Worm (Caenorhabditis elegans) whole organism, L1 larva: ENCODE results near the gene ZK666.14.

Experiments
- C04F5.9 ChIP-seq: sonication (generic microtip); optimal IDR thresholded peaks from 2 replicates; lab custom pipeline; 2016; ENCODE audit warnings: missing genetic modification characterization, missing compliant biosample characterization
- C16A3.4 ChIP-seq: fragments of 150-350 bp; optimal IDR thresholded peaks from 2 replicates; lab custom pipeline; 2014; ENCODE audit warnings: missing biosample characterization, missing genetic modification characterization
- aha-1 ChIP-seq: fragments of 150-350 bp; optimal IDR thresholded peaks from 2 replicates; lab custom pipeline; 2014; ENCODE audit warnings: missing biosample characterization, missing genetic modification characterization
- alr-1 ChIP-seq: fragments of 200-800 bp; sonication (Bioruptor generic); optimal IDR thresholded peaks from 2 replicates; lab custom pipeline; 2018; ENCODE audit warnings: borderline replicate concordance, mild to moderate bottlenecking, missing genetic modification characterization, missing compliant biosample characterization
- ceh-63 ChIP-seq: fragments of 200-800 bp; sonication (Bioruptor generic); optimal IDR thresholded peaks from 2 replicates; lab custom pipeline; 2018; ENCODE audit warnings: mild to moderate bottlenecking, missing genetic modification characterization, missing compliant biosample characterization
- ceh-8 ChIP-seq: fragments of 200-800 bp; sonication (Bioruptor generic); optimal IDR thresholded peaks from 2 replicates; lab custom pipeline; 2018; ENCODE audit warnings: mild to moderate bottlenecking, missing genetic modification characterization, moderate library complexity, missing compliant biosample characterization
- ceh-88 ChIP-seq: fragments of 200-800 bp; sonication (Bioruptor generic); IDR thresholded peaks from 2 replicates; pipeline ENCODE4 v1.3.6; 2022; ENCODE audit warnings: missing genetic modification characterization, missing compliant biosample characterization
- dsc-1 ChIP-seq: sonication (generic microtip); optimal IDR thresholded peaks from 2 replicates; lab custom pipeline; 2016; ENCODE audit warnings: mild to moderate bottlenecking, missing genetic modification characterization, missing compliant biosample characterization
- elt-3 ChIP-seq, 6 experiments: fragments of 150-350 bp in 1 of 6; sonication (generic microtip); optimal IDR thresholded peaks; 2 replicates each; lab custom pipeline; 2017 to 2018; ENCODE audit warnings: missing biosample characterization in 6 of 6, missing genetic modification characterization in 6 of 6, inconsistent platforms in 1 of 6
- ets-5 ChIP-seq: fragments of 200-800 bp; sonication (Bioruptor generic); IDR thresholded peaks from 2 replicates; pipeline ENCODE4 v1.3.6; 2022; ENCODE audit warnings: missing genetic modification characterization, missing compliant biosample characterization
- fkh-10 ChIP-seq: sonication (generic microtip); optimal IDR thresholded peaks from 2 replicates; lab custom pipeline; 2017; ENCODE audit warnings: missing biosample characterization, missing genetic modification reagents, missing genetic modification characterization
- fkh-4 ChIP-seq: sonication (generic microtip); optimal IDR thresholded peaks from 2 replicates; lab custom pipeline; 2016; ENCODE audit warnings: missing compliant biosample characterization, missing genetic modification characterization, borderline replicate concordance
- fkh-8 ChIP-seq: sonication (generic microtip); optimal IDR thresholded peaks from 2 replicates; lab custom pipeline; 2016; ENCODE audit warnings: mild to moderate bottlenecking, missing genetic modification characterization, missing compliant biosample characterization
- fos-1 ChIP-seq: fragments of 150-350 bp; optimal IDR thresholded peaks from 2 replicates; lab custom pipeline; 2014; ENCODE audit warnings: missing biosample characterization, missing genetic modification characterization
- hlh-17 ChIP-seq: fragments of 200-800 bp; sonication (Bioruptor generic); optimal IDR thresholded peaks from 2 replicates; lab custom pipeline; 2018; ENCODE audit warnings: missing genetic modification characterization, mild to moderate bottlenecking, missing compliant biosample characterization, moderate library complexity, borderline replicate concordance
- jun-1 ChIP-seq: fragments of 150-350 bp; optimal IDR thresholded peaks from 2 replicates; lab custom pipeline; 2014; ENCODE audit warnings: missing biosample characterization, missing genetic modification reagents, missing genetic modification characterization
- lin-14 ChIP-seq: fragments of 200-800 bp; sonication (Bioruptor generic); optimal IDR thresholded peaks from 2 replicates; lab custom pipeline; 2018; ENCODE audit warnings: mild to moderate bottlenecking, missing genetic modification characterization, moderate library complexity, missing compliant biosample characterization
- lin-15B ChIP-seq: fragments of 150-350 bp; sonication (generic microtip); optimal IDR thresholded peaks from 3 replicates; lab custom pipeline; 2014; ENCODE audit warnings: missing biosample characterization, missing genetic modification characterization
- lin-35 ChIP-seq, 2 experiments: fragments of 150-350 bp; optimal IDR thresholded peaks; 2 replicates each; lab custom pipeline; 2014; ENCODE audit warnings: missing biosample characterization in 2 of 2, missing genetic modification characterization in 2 of 2, missing genetic modification reagents in 2 of 2
- lin-39 ChIP-seq: fragments of 150-350 bp; optimal IDR thresholded peaks from 2 replicates; lab custom pipeline; 2014; ENCODE audit warnings: missing biosample characterization, missing genetic modification reagents, missing genetic modification characterization
- lir-3 ChIP-seq: sonication (generic microtip); optimal IDR thresholded peaks from 2 replicates; lab custom pipeline; 2016; ENCODE audit warnings: mild to moderate bottlenecking, missing genetic modification characterization, moderate library complexity, missing compliant biosample characterization; ENCODE audit not compliant: poor library complexity
- lsy-2 ChIP-seq, 2 experiments: fragments of 150-350 bp; optimal IDR thresholded peaks; 2 replicates each; lab custom pipeline; 2014; ENCODE audit warnings: missing biosample characterization in 2 of 2, missing genetic modification characterization in 2 of 2
- mab-9 ChIP-seq: fragments of 200-800 bp; sonication (Bioruptor generic); IDR thresholded peaks from 2 replicates; pipeline ENCODE4 v1.3.6; 2022; ENCODE audit warnings: missing genetic modification reagents, missing genetic modification characterization, missing compliant biosample characterization
- mef-2 ChIP-seq: fragments of 150-350 bp; optimal IDR thresholded peaks from 2 replicates; lab custom pipeline; 2014; ENCODE audit warnings: missing biosample characterization, missing genetic modification characterization
- nhr-20 ChIP-seq: sonication (generic microtip); optimal IDR thresholded peaks from 2 replicates; lab custom pipeline; 2016; ENCODE audit warnings: mild to moderate bottlenecking, missing genetic modification characterization, missing compliant biosample characterization
- nhr-47 ChIP-seq: sonication (generic microtip); optimal IDR thresholded peaks from 2 replicates; lab custom pipeline; 2016; ENCODE audit warnings: mild to moderate bottlenecking, missing genetic modification characterization, moderate library complexity, missing compliant biosample characterization
- nhr-71 ChIP-seq: sonication (generic microtip); optimal IDR thresholded peaks from 2 replicates; lab custom pipeline; 2016; ENCODE audit warnings: mild to moderate bottlenecking, missing genetic modification characterization, moderate library complexity, missing compliant biosample characterization
- nhr-76 ChIP-seq: sonication (generic microtip); optimal IDR thresholded peaks from 2 replicates; lab custom pipeline; 2017; ENCODE audit warnings: missing biosample characterization, missing genetic modification characterization
- nhr-84 ChIP-seq: sonication (generic microtip); optimal IDR thresholded peaks from 2 replicates; lab custom pipeline; 2017; ENCODE audit warnings: missing biosample characterization, missing genetic modification characterization
- pag-3 ChIP-seq: sonication (generic microtip); optimal IDR thresholded peaks from 2 replicates; lab custom pipeline; 2017; ENCODE audit warnings: missing genetic modification characterization, mild to moderate bottlenecking, missing compliant biosample characterization, antibody characterized with exemption, borderline replicate concordance; ENCODE audit not compliant: insufficient read depth
- pax-3 ChIP-seq: fragments of 200-800 bp; sonication (Bioruptor generic); optimal IDR thresholded peaks from 2 replicates; lab custom pipeline; 2018; ENCODE audit warnings: mild to moderate bottlenecking, missing genetic modification characterization, moderate library complexity, missing compliant biosample characterization
- pqm-1 ChIP-seq: sonication (generic microtip); optimal IDR thresholded peaks from 3 replicates; lab custom pipeline; 2017; ENCODE audit warnings: missing biosample characterization, missing genetic modification characterization
- snpc-4 ChIP-seq: fragments of 150-350 bp; optimal IDR thresholded peaks from 2 replicates; lab custom pipeline; 2014; ENCODE audit warnings: missing biosample characterization, missing genetic modification characterization
- sptf-1 ChIP-seq: fragments of 150-350 bp; optimal IDR thresholded peaks from 2 replicates; lab custom pipeline; 2014; ENCODE audit warnings: missing biosample characterization, missing genetic modification characterization
- swsn-7 ChIP-seq: sonication (generic microtip); optimal IDR thresholded peaks from 2 replicates; lab custom pipeline; 2016; ENCODE audit warnings: missing genetic modification characterization, missing compliant biosample characterization
- tbx-2 ChIP-seq: sonication (generic microtip); optimal IDR thresholded peaks from 2 replicates; lab custom pipeline; 2016; ENCODE audit warnings: missing genetic modification characterization, missing compliant biosample characterization
- tlp-1 ChIP-seq: fragments of 150-350 bp; optimal IDR thresholded peaks from 2 replicates; lab custom pipeline; 2014; ENCODE audit warnings: missing biosample characterization, missing genetic modification characterization
- unc-130 ChIP-seq: fragments of 150-350 bp; optimal IDR thresholded peaks from 2 replicates; lab custom pipeline; 2017; ENCODE audit warnings: missing biosample characterization, missing genetic modification characterization, inconsistent platforms
- unc-30 ChIP-seq: sonication (generic microtip); optimal IDR thresholded peaks from 2 replicates; lab custom pipeline; 2017; ENCODE audit warnings: missing biosample characterization, missing genetic modification characterization
- unc-62 ChIP-seq: fragments of 150-350 bp; optimal IDR thresholded peaks from 2 replicates; lab custom pipeline; 2014; ENCODE audit warnings: missing biosample characterization, missing genetic modification reagents, missing genetic modification characterization
- unc-86 ChIP-seq: sonication (generic microtip); optimal IDR thresholded peaks from 2 replicates; lab custom pipeline; 2016; ENCODE audit warnings: missing genetic modification characterization, missing compliant biosample characterization
- unc-98 ChIP-seq: fragments of 200-800 bp; sonication (Bioruptor generic); IDR thresholded peaks from 2 replicates; pipeline ENCODE4 v1.3.6; 2022; ENCODE audit warnings: missing genetic modification characterization, missing compliant biosample characterization
- vab-15 ChIP-seq: sonication (generic microtip); optimal IDR thresholded peaks from 2 replicates; lab custom pipeline; 2017; ENCODE audit warnings: missing genotype, mild to moderate bottlenecking, missing genetic modification characterization, missing compliant biosample characterization
- zip-4 ChIP-seq: fragments of 200-800 bp; sonication (Bioruptor generic); optimal IDR thresholded peaks from 2 replicates; lab custom pipeline; 2018; ENCODE audit warnings: mild to moderate bottlenecking, missing genetic modification characterization, moderate library complexity, missing compliant biosample characterization
- ztf-4 ChIP-seq: fragments of 150-350 bp; optimal IDR thresholded peaks from 2 replicates; lab custom pipeline; 2014; ENCODE audit warnings: missing biosample characterization, missing genetic modification characterization

ZK666.14 gene

DNA sequence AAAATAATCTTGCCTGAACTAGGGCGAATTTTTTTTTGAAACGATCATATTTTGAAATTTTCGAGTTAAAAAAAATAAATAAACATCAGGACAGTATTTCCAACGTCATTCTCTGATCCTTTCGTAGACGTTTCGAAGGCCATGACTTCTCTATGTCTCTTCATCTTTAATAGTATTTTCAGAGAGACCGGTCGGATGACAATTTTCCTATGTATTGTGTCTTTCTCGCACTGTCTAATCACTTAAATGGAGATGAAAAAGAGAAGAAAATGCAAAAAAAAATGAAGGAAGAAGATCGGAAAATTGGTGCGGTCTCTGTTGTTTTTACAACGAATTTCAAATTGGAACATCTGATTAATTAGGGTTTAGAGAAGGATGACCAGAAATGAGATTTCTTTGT is 30.6 kb downstream of the ZK666.14 start (continued):
- TF ChIP-seq dsc-1 (no peak), nhr-47 (no peak), fkh-10 (GFP tag; lab: Kevin White, UChicago) (no peak), nhr-71 (tag; lab: Kevin White, UChicago) (no peak), unc-86 (no peak), mab-9 (GFP tag; lab: Robert Waterston, UW) (no peak), ets-5 (no peak), unc-98 (GFP tag; lab: Robert Waterston, UW) (no peak), C16A3.4 (tag; lab: Kevin White, UChicago) (no peak), fkh-8 (tag; lab: Kevin White, UChicago) (no peak), lir-3 (no peak), unc-62 (GFP tag; lab: Kevin White, UChicago) (no peak), sptf-1 (tag; lab: Kevin White, UChicago) (no peak), lin-35 (GFP tag; optimal IDR thresholded peaks at IDR 0.05; lab: Kevin White, UChicago) (peak in 1 of 2 experiments; percentile 21), elt-3 (tag; optimal IDR thresholded peaks at IDR 0.05; lab: Kevin White, UChicago) (peak in 3 of 6 experiments; percentile 18 to 49 (median 36)), unc-30 (no peak), hlh-17 (GFP tag; lab: Kevin White, UChicago) (no peak), lin-15B (no peak), swsn-7 (no peak), aha-1 (tag; lab: Kevin White, UChicago) (no peak), pax-3 (tag; lab: Kevin White, UChicago) (no peak), mef-2 (tag; lab: Kevin White, UChicago) (no peak), fos-1 (tag; lab: Kevin White, UChicago) (no peak), nhr-76 (tag; lab: Kevin White, UChicago) (no peak), pag-3 (tag; lab: Kevin White, UChicago) (no peak), ceh-88 (GFP tag; lab: Robert Waterston, UW) (no peak), unc-130 (tag; lab: Kevin White, UChicago) (no peak), lin-14 (peak; percentile 76), jun-1 (tag; lab: Kevin White, UChicago) (no peak), lsy-2 (tag; optimal IDR thresholded peaks at IDR 0.05; lab: Kevin White, UChicago) (no peak), tlp-1 (tag; lab: Kevin White, UChicago) (no peak), lin-39 (tag; lab: Kevin White, UChicago) (no peak), ceh-8 (GFP tag; lab: Kevin White, UChicago) (no peak), C04F5.9 (no peak), nhr-20 (tag; lab: Kevin White, UChicago) (peak; percentile 51), vab-15 (tag; lab: Kevin White, UChicago) (no peak), fkh-4 (tag; lab: Kevin White, UChicago) (no peak), ceh-63 (GFP tag; lab: Kevin White, UChicago) (no peak), pqm-1 (tag; lab: Kevin White, UChicago) (no peak), ztf-4 (no peak), snpc-4 (tag; lab: Kevin White, UChicago) (no peak), alr-1 (no peak), zip-4 (GFP tag; lab: Kevin White, UChicago) (no peak), nhr-84 (tag; lab: Kevin White, UChicago) (no peak), tbx-2 (tag; lab: Kevin White, UChicago) (no peak)
